Fruit fly (Drosophila melanogaster) whole organism: ENCODE measurements around the gene egh.
A peak's percentile ranks its signal among the peaks of the same experiment; 100 is the strongest.
"Not testable (repeated sequence)": the region's sequence is repeated elsewhere in the genome, so short reads cannot be mapped to it uniquely, and the experiment has no call there.

Experiments used
- CG8478 ChIP-seq: fragments of >200 bp; optimal IDR thresholded peaks from 2 replicates; lab custom pipeline; 2018; ENCODE audit warnings: inconsistent platforms
- Dll ChIP-seq: fragments of >200 bp; optimal IDR thresholded peaks from 2 replicates; lab custom pipeline; 2017
- EcR ChIP-seq, 2 experiments: fragments of >200 bp; optimal IDR thresholded peaks; 2 replicates each; lab custom pipeline; 2017; ENCODE audit warnings: missing biosample characterization in 2 of 2, missing genetic modification characterization in 2 of 2, missing genetic modification reagents in 2 of 2
- pan ChIP-seq: fragments of >200 bp; optimal IDR thresholded peaks from 2 replicates; lab custom pipeline; 2017
- psq ChIP-seq: fragments of >200 bp; optimal IDR thresholded peaks from 2 replicates; lab custom pipeline; 2017
- usp ChIP-seq: fragments of >200 bp; optimal IDR thresholded peaks from 2 replicates; lab custom pipeline; 2017; ENCODE audit warnings: missing biosample characterization, missing genetic modification characterization, mixed read lengths

Gene egh

DNA sequence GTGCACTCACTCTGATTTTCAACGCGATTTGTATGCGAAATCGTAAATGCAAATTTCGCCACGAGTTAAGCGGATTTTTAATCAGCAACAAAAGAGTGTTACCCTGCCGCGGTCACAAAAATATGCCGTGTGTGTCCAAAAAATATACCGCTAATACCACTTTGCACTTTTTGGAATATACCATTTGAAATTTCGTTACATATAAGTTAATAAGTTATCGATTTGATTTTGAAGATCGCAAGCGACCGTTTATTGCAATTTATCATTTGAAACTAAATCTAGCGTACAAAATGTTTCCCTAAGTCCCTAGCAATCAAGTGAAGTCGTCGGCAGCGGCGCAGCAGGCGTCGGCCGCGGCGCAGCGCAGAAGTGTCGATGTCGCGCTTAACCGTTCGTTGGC is 21.9 kb downstream of the egh start, which contains the start of gene eIF3g1:
TSS of gene eIF3g1 (minus strand) at position 101 of the 400 bp plus-strand sequence.
- TF ChIP-seq pan (lab: Kevin White, UChicago); psq (lab: Kevin White, UChicago); usp: not testable (repeated sequence)

DNA sequence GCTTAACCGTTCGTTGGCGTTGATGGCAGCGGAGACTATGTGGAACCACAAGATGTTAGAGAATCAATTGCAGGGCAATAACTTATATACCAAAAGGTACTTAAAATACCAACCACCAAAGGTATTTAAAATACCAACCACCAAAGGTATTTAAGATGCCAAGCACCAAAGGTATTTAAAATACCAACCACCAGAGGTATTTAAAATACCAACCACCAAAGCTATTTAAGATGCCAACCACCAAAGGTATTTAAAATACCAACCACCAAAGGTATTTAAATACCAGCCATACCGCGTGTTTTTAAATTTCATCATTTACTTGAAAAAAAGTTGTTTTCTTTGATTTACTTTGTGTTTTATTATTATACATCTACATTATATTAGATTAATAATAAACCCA is 29.1 kb downstream of the egh start:
- TF ChIP-seq usp (no peak), pan (lab: Kevin White, UChicago) (no peak), EcR (GFP tag; optimal IDR thresholded peaks at IDR 0.05; lab: Kevin White, UChicago) (no peak), Dll (lab: Kevin White, UChicago) (no peak), psq (lab: Kevin White, UChicago) (no peak), CG8478 (no peak)

DNA sequence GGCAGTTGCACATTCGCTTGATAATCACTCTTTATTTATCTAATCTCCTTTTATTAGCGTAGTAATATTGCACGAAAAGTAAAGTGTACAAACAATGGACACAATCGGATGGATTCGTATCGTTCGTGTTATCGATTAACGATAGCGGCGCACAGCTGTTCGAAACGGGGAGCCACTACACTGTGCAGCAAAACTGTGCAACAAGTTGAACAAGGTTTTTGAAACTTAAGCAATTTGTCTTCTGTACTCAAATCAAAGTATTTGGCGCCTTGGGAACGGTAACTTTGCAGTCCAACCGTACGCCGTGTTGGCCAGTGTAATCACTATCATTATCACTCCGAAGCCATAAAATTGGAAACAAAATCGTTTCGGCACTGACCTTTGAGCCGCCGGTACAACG is 31.3 kb downstream of the egh start, which contains the start of the genes Tsp3A and Seipin:
TSS of gene Tsp3A (minus strand) at position 88 of the 400 bp plus-strand sequence.
TSS of gene Seipin (plus strand) at position 149 of the 400 bp plus-strand sequence.
- no peak for TF ChIP-seq usp
- no peak for TF ChIP-seq pan (lab: Kevin White, UChicago)
- TF ChIP-seq Dll (lab: Kevin White, UChicago) = no peak
- no peak for TF ChIP-seq EcR (GFP tag; optimal IDR thresholded peaks at IDR 0.05; lab: Kevin White, UChicago)
- TF ChIP-seq psq (lab: Kevin White, UChicago) = no peak
- TF ChIP-seq CG8478 = no peak

DNA sequence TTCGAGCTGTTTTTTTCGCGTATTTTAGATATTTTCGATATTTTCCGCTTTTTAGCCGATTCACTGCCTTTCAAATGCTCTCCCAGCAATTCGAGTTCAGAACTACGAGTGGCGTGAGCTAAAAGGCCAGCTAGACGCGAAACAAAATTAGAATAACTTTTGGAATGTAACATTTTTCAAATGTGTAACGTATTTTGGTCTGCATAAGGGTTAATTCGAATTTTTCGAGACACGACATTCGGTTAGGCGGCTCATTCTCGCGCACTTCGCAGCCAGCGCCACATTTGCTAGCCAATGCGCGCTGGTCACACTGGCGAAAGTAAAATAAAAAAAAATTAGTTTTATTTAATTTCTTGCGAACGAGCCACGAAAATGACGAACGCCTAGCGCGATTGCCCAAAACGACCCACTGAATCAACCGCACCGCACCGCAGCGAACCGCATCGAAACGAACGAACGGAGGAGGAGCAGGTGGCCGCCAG is 36.3 kb downstream of the egh start, which contains the start of the genes brv3 and Pi4KIIIalpha:
TSS of gene brv3 (minus strand) at position 51 of the 482 bp plus-strand sequence.
TSS of gene Pi4KIIIalpha (plus strand) at position 280 of the 482 bp plus-strand sequence.
- TF ChIP-seq usp (no peak), pan (lab: Kevin White, UChicago) (no peak), EcR (GFP tag; optimal IDR thresholded peaks at IDR 0.05; lab: Kevin White, UChicago) (no peak), CG8478 (no peak), psq (lab: Kevin White, UChicago) (no peak), Dll (lab: Kevin White, UChicago) (no peak)

DNA sequence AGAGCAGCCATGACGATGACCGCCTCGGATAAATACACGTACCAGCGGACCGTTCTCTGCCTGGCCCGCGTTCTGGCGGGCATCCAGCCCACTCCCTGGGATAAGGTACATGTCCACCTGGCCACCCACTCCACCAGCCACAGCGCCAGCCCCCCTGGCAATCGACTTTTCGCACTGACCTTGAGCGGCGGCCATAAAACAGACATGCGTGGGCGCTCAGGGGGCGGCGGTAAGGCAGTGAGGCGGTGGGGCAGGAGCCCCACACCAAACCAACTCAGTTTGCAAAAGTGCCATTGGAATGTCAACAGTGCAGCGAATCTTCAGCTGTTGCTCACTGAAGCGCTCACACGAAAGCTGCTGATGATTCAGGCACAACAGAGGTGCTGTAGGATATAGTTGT is 36.7 kb downstream of the egh start:
- TF ChIP-seq psq (lab: Kevin White, UChicago) (no peak), CG8478 (no peak), Dll (lab: Kevin White, UChicago) (no peak), EcR (GFP tag; optimal IDR thresholded peaks at IDR 0.05; lab: Kevin White, UChicago) (no peak), usp (no peak), pan (lab: Kevin White, UChicago) (no peak)

DNA sequence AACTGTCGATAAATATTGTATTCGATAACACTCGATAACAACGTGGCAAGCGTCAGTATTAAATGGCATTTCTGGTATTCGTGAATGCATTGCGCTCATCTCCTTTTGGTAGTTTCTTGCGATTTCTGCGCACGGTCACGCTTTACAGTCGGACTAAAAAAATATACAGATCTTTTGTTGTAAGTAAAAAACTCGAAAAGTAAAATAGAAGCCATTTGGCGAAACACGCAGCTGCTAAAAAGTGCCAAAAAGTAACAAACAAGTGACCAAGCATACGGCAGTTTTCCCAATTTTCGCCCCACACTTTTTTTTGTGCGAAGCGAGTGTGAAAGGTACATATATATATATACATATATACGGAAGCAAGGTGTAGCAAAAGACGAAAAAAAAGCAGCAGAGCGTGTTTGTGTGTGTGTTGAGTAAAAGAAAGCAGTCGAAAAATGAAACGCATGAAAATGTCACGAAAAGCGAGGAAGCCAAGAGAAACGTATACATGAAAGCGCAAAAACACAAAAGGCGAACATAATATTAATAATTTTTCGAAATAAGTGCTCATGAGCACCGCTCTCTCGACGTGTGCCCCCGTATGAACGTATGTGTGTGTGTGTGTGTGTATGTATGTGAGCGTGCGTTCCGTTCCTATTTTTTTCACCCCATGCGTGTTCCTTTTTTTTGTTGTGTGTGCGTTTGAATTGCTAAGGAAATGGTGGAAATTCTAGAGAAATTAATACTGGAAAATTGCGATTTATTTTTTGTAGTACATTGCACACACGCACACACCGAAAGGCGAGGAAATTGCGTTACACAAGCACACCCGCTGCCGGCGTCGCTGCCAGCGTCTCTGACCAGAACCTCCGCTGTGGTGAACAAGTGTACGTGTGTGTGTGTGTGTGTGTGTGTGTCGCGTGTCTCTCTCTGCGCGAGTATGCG is 45.8 kb downstream of the egh start, which contains the start of gene sgg:
TSS of gene sgg (plus strand) at position 106 of the 930 bp plus-strand sequence.
- no peak for TF ChIP-seq usp
- no peak for TF ChIP-seq Dll (lab: Kevin White, UChicago)
- no peak for TF ChIP-seq psq (lab: Kevin White, UChicago)
- peak; percentile 70 for TF ChIP-seq CG8478

- no peak for TF ChIP-seq Dll (lab: Kevin White, UChicago)
- no peak for TF ChIP-seq psq (lab: Kevin White, UChicago)
- TF ChIP-seq usp = no peak
- no peak for TF ChIP-seq EcR (GFP tag; optimal IDR thresholded peaks at IDR 0.05; lab: Kevin White, UChicago)
- no peak for TF ChIP-seq pan (lab: Kevin White, UChicago)
- TF ChIP-seq CG8478 = no peak
These were observed 46.9 kb downstream of the egh start for dm6 chrX:2635075-2635643.

dm6 chrX:2635953-2636715 is 47.8 kb downstream of the egh start:
- no peak for TF ChIP-seq pan (lab: Kevin White, UChicago)
- no peak for TF ChIP-seq EcR (GFP tag; optimal IDR thresholded peaks at IDR 0.05; lab: Kevin White, UChicago)
- no peak for TF ChIP-seq psq (lab: Kevin White, UChicago)
- TF ChIP-seq CG8478 = no peak
- no peak for TF ChIP-seq usp
- no peak for TF ChIP-seq Dll (lab: Kevin White, UChicago)

- TF ChIP-seq usp (no peak), pan (lab: Kevin White, UChicago) (no peak), EcR (GFP tag; optimal IDR thresholded peaks at IDR 0.05; lab: Kevin White, UChicago) (no peak), CG8478 (no peak), psq (lab: Kevin White, UChicago) (no peak), Dll (lab: Kevin White, UChicago) (no peak)
These were observed 48.7 kb downstream of the egh start for dm6 chrX:2636825-2637535.

- TF ChIP-seq CG8478 (no peak), pan (lab: Kevin White, UChicago) (no peak), psq (lab: Kevin White, UChicago) (no peak), Dll (lab: Kevin White, UChicago) (no peak), EcR (GFP tag; optimal IDR thresholded peaks at IDR 0.05; lab: Kevin White, UChicago) (no peak), usp (no peak)
These were observed 49.6 kb downstream of the egh start for dm6 chrX:2637914-2638313.
